Fruit fly (Drosophila melanogaster) whole organism: ENCODE measurements around the gene CG13022.

Source experiments
- CG8478 ChIP-seq: fragments of >200 bp; optimal IDR thresholded peaks from 2 replicates; lab custom pipeline; 2018; ENCODE audit warnings: inconsistent platforms
- EcR ChIP-seq, 2 experiments: fragments of >200 bp; optimal IDR thresholded peaks; 2 replicates each; lab custom pipeline; 2017; ENCODE audit warnings: missing biosample characterization in 2 of 2, missing genetic modification characterization in 2 of 2, missing genetic modification reagents in 2 of 2
- usp ChIP-seq: fragments of >200 bp; optimal IDR thresholded peaks from 2 replicates; lab custom pipeline; 2017; ENCODE audit warnings: missing biosample characterization, missing genetic modification characterization, mixed read lengths

DNA sequence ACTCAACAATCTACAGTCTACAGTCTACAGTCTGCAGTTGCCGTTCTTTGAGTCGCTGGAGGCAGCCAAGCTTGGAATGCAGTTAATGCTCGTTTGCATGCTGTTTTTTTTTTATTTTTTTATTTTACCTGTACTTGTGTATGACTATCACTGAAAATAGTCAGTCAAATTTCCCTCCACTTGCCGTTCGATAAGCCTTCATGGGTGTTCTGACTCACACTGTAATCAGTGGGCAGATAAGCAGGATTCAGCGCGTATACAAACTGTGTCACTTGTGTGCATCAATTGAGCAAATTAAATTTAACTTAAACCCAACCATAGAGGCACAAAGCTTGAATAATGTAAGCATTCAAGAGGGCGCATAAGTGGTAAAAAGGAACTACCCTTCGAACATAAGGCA lies 38.6 kb upstream of the CG13022 start:
- TF ChIP-seq usp (no peak), CG8478 (lab: Kevin White, UChicago) (no peak), EcR (GFP tag; optimal IDR thresholded peaks at IDR 0.05; lab: Kevin White, UChicago) (no peak)
